Fruit fly (Drosophila melanogaster): Measurements from ENCODE around the gene CG15599.

CG15599 gene

dm6 chrX:15701047-15701446 is 12.4 kb upstream of the CG15599 start, which contains the start of gene CG9240 (continued):
- TF ChIP-seq fu2 (GFP tag; optimal IDR thresholded peaks at IDR 0.05) (no peak), CG2712 (tag; optimal IDR thresholded peaks at IDR 0.05) (no peak), MESR4 (GFP tag; optimal IDR thresholded peaks at IDR 0.05) (peak; percentile 56), CG11696 (GFP tag; IDR thresholded peaks at IDR 0.05) (no peak), Rfx (GFP tag; IDR thresholded peaks at IDR 0.05) (no peak), BEAF-32 (GFP tag; optimal IDR thresholded peaks at IDR 0.05) (peak; percentile 41), CG16813 (GFP tag; IDR thresholded peaks at IDR 0.05; ENCODE audit: partially characterized antibody) (no peak), Opbp (GFP tag; IDR thresholded peaks at IDR 0.05; ENCODE audit: partially characterized antibody) (0 out of 3 replicates have a peak, but pooled peaks have one; percentile 47), CG2116 (GFP tag; optimal IDR thresholded peaks at IDR 0.05) (peak; percentile 94), CG9817 (tag; optimal IDR thresholded peaks at IDR 0.05) (no peak), CG6272 (GFP tag; IDR thresholded peaks at IDR 0.05) (no peak), CG12219 (GFP tag; optimal IDR thresholded peaks at IDR 0.05) (no peak), fd3F (GFP tag; optimal IDR thresholded peaks at IDR 0.05) (no peak), Dp (GFP tag; optimal IDR thresholded peaks at IDR 0.05) (peak; percentile 88), Lpt (GFP tag; optimal IDR thresholded peaks at IDR 0.05) (no peak), gsb (GFP tag; IDR thresholded peaks at IDR 0.05) (no peak), danr (GFP tag; IDR thresholded peaks at IDR 0.05) (no peak), E2f1 (GFP tag; IDR thresholded peaks at IDR 0.05) (no peak), NfI (GFP tag; optimal IDR thresholded peaks at IDR 0.05) (no peak), cwo (GFP tag; optimal IDR thresholded peaks at IDR 0.05) (no peak), nmo (GFP tag; optimal IDR thresholded peaks at IDR 0.05) (no peak), CG34422 (GFP tag; IDR thresholded peaks at IDR 0.05) (no peak), CG30020 (tag; optimal IDR thresholded peaks at IDR 0.05) (no peak), CG43689 (GFP tag; IDR thresholded peaks at IDR 0.05) (no peak), crp (GFP tag; optimal IDR thresholded peaks at IDR 0.05) (peak in 1 of 2 experiments; percentile 87), Camta (GFP tag; optimal IDR thresholded peaks at IDR 0.05) (no peak), CG18011 (GFP tag; optimal IDR thresholded peaks at IDR 0.05) (no peak), CG14965 (GFP tag; optimal IDR thresholded peaks at IDR 0.05; ENCODE audit: borderline replicate concordance) (no peak), sens (GFP tag) (no peak), Hey (tag; optimal IDR thresholded peaks at IDR 0.05) (no peak), mirr (GFP tag; optimal IDR thresholded peaks at IDR 0.05) (no peak), CG13287 (GFP tag; IDR thresholded peaks at IDR 0.05; ENCODE audit: partially characterized antibody) (peak; percentile 32; the same call in 1 of the 2 replicates), Nf-YC (tag; optimal IDR thresholded peaks at IDR 0.05) (no peak), dati (GFP tag; IDR thresholded peaks at IDR 0.05) (no peak), insv (GFP tag; optimal IDR thresholded peaks at IDR 0.05) (no peak), Adf1 (GFP tag; IDR thresholded peaks at IDR 0.05) (0 out of 2 replicates have a peak, but pooled peaks have one; percentile 14), p53 (GFP tag; optimal IDR thresholded peaks at IDR 0.05) (no peak), YL-1 (GFP tag; optimal IDR thresholded peaks at IDR 0.05) (peak; percentile 41), Antp (GFP tag; optimal IDR thresholded peaks at IDR 0.05) (no peak), sd (tag; optimal IDR thresholded peaks at IDR 0.05) (no peak), cato (GFP tag; optimal IDR thresholded peaks at IDR 0.05; ENCODE audit: borderline replicate concordance) (no peak), CG1602 (GFP tag; optimal IDR thresholded peaks at IDR 0.05) (no peak), hbn (GFP tag; IDR thresholded peaks at IDR 0.05; ENCODE audit: partially characterized antibody) (no peak), Doc3 (GFP tag; IDR thresholded peaks at IDR 0.05; ENCODE audit: partially characterized antibody) (no peak), CG7372 (GFP tag; IDR thresholded peaks at IDR 0.05) (no peak), tup (GFP tag; optimal IDR thresholded peaks at IDR 0.05) (no peak), Dfd (GFP tag; optimal IDR thresholded peaks at IDR 0.05) (no peak), Rx (GFP tag; IDR thresholded peaks at IDR 0.05) (no peak), CG2875 (GFP tag; optimal IDR thresholded peaks at IDR 0.05) (no peak), CG6175 (GFP tag; IDR thresholded peaks at IDR 0.05) (no peak), CG11247 (GFP tag; IDR thresholded peaks at IDR 0.05) (no peak)

All from whole organism, embryonic.